Worm (Caenorhabditis elegans) whole organism, L4 larva: ENCODE data around the gene F21H7.2.

Experiments used
- R02D3.7 ChIP-seq: fragments of 150-350 bp; sonication (generic microtip); optimal IDR thresholded peaks from 3 replicates; lab custom pipeline; 2014; ENCODE audit warnings: missing biosample characterization, missing genetic modification characterization
- fkh-10 ChIP-seq: fragments of 150-350 bp; optimal IDR thresholded peaks from 2 replicates; lab custom pipeline; 2014; ENCODE audit warnings: missing biosample characterization, missing genetic modification reagents, missing genetic modification characterization
- fos-1 ChIP-seq: fragments of 150-350 bp; optimal IDR thresholded peaks from 2 replicates; lab custom pipeline; 2014; ENCODE audit warnings: missing biosample characterization, missing genetic modification characterization
- hif-1 ChIP-seq, 2 experiments: sonication (generic microtip); optimal IDR thresholded peaks; 2 replicates each; lab custom pipeline; 2016 to 2017; ENCODE audit warnings: missing compliant biosample characterization in 2 of 2, missing genetic modification characterization in 2 of 2, missing genetic modification reagents in 2 of 2, missing genotype in 2 of 2, mild to moderate bottlenecking in 1 of 2
- mep-1 ChIP-seq: fragments of 150-350 bp; sonication (generic microtip); optimal IDR thresholded peaks from 3 replicates; lab custom pipeline; 2014; ENCODE audit warnings: missing biosample characterization, missing genetic modification characterization
- nhr-77 ChIP-seq: fragments of 150-350 bp; optimal IDR thresholded peaks from 2 replicates; lab custom pipeline; 2014; ENCODE audit warnings: missing biosample characterization, missing genetic modification characterization
- sdz-12 ChIP-seq: fragments of 200-800 bp; sonication (Bioruptor generic); optimal IDR thresholded peaks from 2 replicates; lab custom pipeline; 2018; ENCODE audit warnings: mild to moderate bottlenecking, missing genetic modification characterization, missing compliant biosample characterization
- unc-130 ChIP-seq: sonication (generic microtip); optimal IDR thresholded peaks from 2 replicates; lab custom pipeline; 2016; ENCODE audit warnings: missing genetic modification reagents, missing genetic modification characterization, missing compliant biosample characterization
- zag-1 ChIP-seq: fragments of 150-350 bp; optimal IDR thresholded peaks from 2 replicates; lab custom pipeline; 2014; ENCODE audit warnings: missing biosample characterization, missing genetic modification characterization

ce11 chrV:16194639-16195038 is 35.2 kb downstream of the F21H7.2 start, which contains the start of gene rabr-4:
- TF ChIP-seq zag-1 (no peak), mep-1 (tag; lab: Kevin White, UChicago) (no peak), fkh-10 (GFP tag; lab: Kevin White, UChicago) (no peak), R02D3.7 (no peak), fos-1 (no peak), hif-1 (tag; optimal IDR thresholded peaks at IDR 0.05; lab: Kevin White, UChicago) (no peak), unc-130 (GFP tag; lab: Kevin White, UChicago) (no peak), nhr-77 (tag; lab: Kevin White, UChicago) (no peak), sdz-12 (GFP tag; lab: Kevin White, UChicago) (no peak)
